Fruit fly (Drosophila melanogaster) whole organism, embryonic: ENCODE measurements around the gene CG11164.

Experiments
- Aef1 ChIP-seq: fragments of 200-800 bp; sonication (Bioruptor generic); IDR thresholded peaks from 3 replicates; pipeline ENCODE4 v1.3.6; 2022; ENCODE audit warnings: missing biosample characterization, missing genetic modification characterization
- CG10274 ChIP-seq: fragments of 200-800 bp; sonication (Bioruptor generic); optimal IDR thresholded peaks from 3 replicates; lab custom pipeline; 2017; ENCODE audit warnings: missing biosample characterization, mild to moderate bottlenecking, missing genetic modification characterization
- CG11247 ChIP-seq: fragments of 200-800 bp; sonication (Bioruptor generic); IDR thresholded peaks from 2 replicates; pipeline ENCODE4 v1.3.6; 2022; ENCODE audit warnings: missing biosample characterization, missing genetic modification characterization
- CG11398 ChIP-seq: fragments of 200-800 bp; sonication (Bioruptor generic); optimal IDR thresholded peaks from 2 replicates; lab custom pipeline; 2016; ENCODE audit warnings: missing biosample characterization, missing genetic modification characterization
- CG12104 ChIP-seq: fragments of 200-800 bp; sonication (Bioruptor generic); optimal IDR thresholded peaks from 3 replicates; lab custom pipeline; 2016; ENCODE audit warnings: missing biosample characterization, missing genetic modification characterization
- CG12236 ChIP-seq: fragments of 200-800 bp; sonication (Bioruptor generic); optimal IDR thresholded peaks from 2 replicates; lab custom pipeline; 2016; ENCODE audit warnings: missing biosample characterization, missing genetic modification characterization
- CG13296 ChIP-seq: fragments of 200-800 bp; sonication (Bioruptor generic); optimal IDR thresholded peaks from 3 replicates; lab custom pipeline; 2018; ENCODE audit warnings: missing biosample characterization, mild to moderate bottlenecking, missing genetic modification characterization
- CG1603 ChIP-seq: fragments of 200-800 bp; sonication (Bioruptor generic); optimal IDR thresholded peaks from 2 replicates; lab custom pipeline; 2019; ENCODE audit warnings: missing biosample characterization, mild to moderate bottlenecking, missing genetic modification characterization, moderate library complexity
- CG16815 ChIP-seq: fragments of 200-800 bp; sonication (Bioruptor generic); optimal IDR thresholded peaks from 3 replicates; lab custom pipeline; 2017; ENCODE audit warnings: missing biosample characterization, mild to moderate bottlenecking, missing genetic modification characterization
- CG17385 ChIP-seq: fragments of 200-800 bp; sonication (Bioruptor generic); optimal IDR thresholded peaks from 3 replicates; lab custom pipeline; 2018; ENCODE audit warnings: missing biosample characterization, mild to moderate bottlenecking, missing genetic modification characterization
- CG31441 ChIP-seq: fragments of 200-800 bp; sonication (Bioruptor generic); IDR thresholded peaks from 2 replicates; pipeline ENCODE4 v1.3.6; 2022; ENCODE audit warnings: missing biosample characterization, missing genetic modification characterization
- CG3995 ChIP-seq: fragments of 200-800 bp; sonication (Bioruptor generic); optimal IDR thresholded peaks from 3 replicates; lab custom pipeline; 2016; ENCODE audit warnings: missing biosample characterization, missing genetic modification characterization
- CG5180 ChIP-seq: fragments of 200-800 bp; sonication (Bioruptor generic); optimal IDR thresholded peaks from 3 replicates; lab custom pipeline; 2017; ENCODE audit warnings: missing biosample characterization, missing genetic modification characterization, mild to moderate bottlenecking, moderate library complexity, missing genetic modification reagents
- CG7271 ChIP-seq: fragments of 200-800 bp; sonication (Bioruptor generic); optimal IDR thresholded peaks from 2 replicates; lab custom pipeline; 2018; ENCODE audit warnings: missing biosample characterization, mild to moderate bottlenecking, missing genetic modification characterization, moderate library complexity
- CG7372 ChIP-seq: fragments of 200-800 bp; sonication (Bioruptor generic); IDR thresholded peaks from 2 replicates; pipeline ENCODE4 v1.3.6; 2022; ENCODE audit warnings: missing biosample characterization, missing genetic modification characterization
- CG7786 ChIP-seq: fragments of 200-800 bp; sonication (Bioruptor generic); optimal IDR thresholded peaks from 2 replicates; lab custom pipeline; 2016; ENCODE audit warnings: missing biosample characterization, missing genetic modification characterization
- CG8359 ChIP-seq: fragments of 200-800 bp; sonication (Bioruptor generic); optimal IDR thresholded peaks from 2 replicates; lab custom pipeline; 2017; ENCODE audit warnings: missing biosample characterization, mild to moderate bottlenecking, missing genetic modification characterization, borderline replicate concordance
- CHES-1-like ChIP-seq: fragments of 200-800 bp; sonication (Bioruptor generic); optimal IDR thresholded peaks from 2 replicates; lab custom pipeline; 2016; ENCODE audit warnings: missing biosample characterization, missing genetic modification characterization
- Dek ChIP-seq: fragments of 200-800 bp; sonication (Bioruptor generic); optimal IDR thresholded peaks from 3 replicates; lab custom pipeline; 2019; ENCODE audit warnings: missing biosample characterization, mild to moderate bottlenecking, missing genetic modification characterization, moderate library complexity
- Dp ChIP-seq: fragments of 200-800 bp; sonication (Bioruptor generic); optimal IDR thresholded peaks from 2 replicates; lab custom pipeline; 2018; ENCODE audit warnings: missing biosample characterization, mild to moderate bottlenecking, missing genetic modification characterization, moderate library complexity
- Drgx ChIP-seq: fragments of 200-800 bp; sonication (Bioruptor generic); IDR thresholded peaks from 2 replicates; pipeline ENCODE4 v1.3.6; 2022; ENCODE audit warnings: missing biosample characterization, missing genetic modification characterization
- Fer2 ChIP-seq: fragments of 200-800 bp; sonication (Bioruptor generic); optimal IDR thresholded peaks from 2 replicates; lab custom pipeline; 2018; ENCODE audit warnings: missing biosample characterization, mild to moderate bottlenecking, missing genetic modification characterization, moderate library complexity
- H2.0 ChIP-seq: fragments of 200-800 bp; sonication (Bioruptor generic); IDR thresholded peaks from 2 replicates; pipeline ENCODE4 v1.3.6; 2022; ENCODE audit warnings: missing biosample characterization, missing genetic modification characterization
- Hand ChIP-seq: fragments of 200-800 bp; sonication (Bioruptor generic); optimal IDR thresholded peaks from 2 replicates; lab custom pipeline; 2017; ENCODE audit warnings: mild to moderate bottlenecking, missing biosample characterization, missing genetic modification reagents, missing genetic modification characterization
- Hr51 ChIP-seq, 2 experiments: fragments of 200-800 bp; sonication (Bioruptor generic); optimal IDR thresholded peaks; 2 replicates in 1 of 2; 3 replicates in 1 of 2; lab custom pipeline; 2016 to 2018; ENCODE audit warnings: missing biosample characterization in 2 of 2, missing genetic modification characterization in 2 of 2, mild to moderate bottlenecking in 1 of 2, moderate library complexity in 1 of 2
- MESR4 ChIP-seq: fragments of 200-800 bp; sonication (Bioruptor generic); optimal IDR thresholded peaks from 2 replicates; lab custom pipeline; 2018; ENCODE audit warnings: missing biosample characterization, mild to moderate bottlenecking, missing genetic modification characterization, moderate library complexity
- Mes4 ChIP-seq: fragments of 200-800 bp; sonication (Bioruptor generic); optimal IDR thresholded peaks from 2 replicates; lab custom pipeline; 2016; ENCODE audit warnings: missing biosample characterization, missing genetic modification characterization
- NK7.1 ChIP-seq: fragments of 200-800 bp; sonication (Bioruptor generic); optimal IDR thresholded peaks from 3 replicates; lab custom pipeline; 2016; ENCODE audit warnings: missing biosample characterization, missing genetic modification characterization
- Nf-YC ChIP-seq: fragments of 200-800 bp; optimal IDR thresholded peaks from 3 replicates; lab custom pipeline; 2019; ENCODE audit warnings: missing biosample characterization, mild to moderate bottlenecking, missing genetic modification characterization, moderate library complexity
- Rfx ChIP-seq: fragments of 200-800 bp; sonication (Bioruptor generic); IDR thresholded peaks from 2 replicates; pipeline ENCODE4 v1.3.6; 2022; ENCODE audit warnings: missing biosample characterization, missing genetic modification characterization
- Sin3A ChIP-seq: fragments of >200 bp; optimal IDR thresholded peaks from 2 replicates; lab custom pipeline; 2018
- Sox100B ChIP-seq: fragments of 200-800 bp; sonication (Bioruptor generic); optimal IDR thresholded peaks from 3 replicates; lab custom pipeline; 2018; ENCODE audit warnings: missing biosample characterization, mild to moderate bottlenecking, missing genetic modification characterization
- Stat92E ChIP-seq, 3 experiments: fragments of >200 bp in 2 of 3; fragments of 200-800 bp in 1 of 3; sonication (Bioruptor generic) in 1 of 3; optimal IDR thresholded peaks; 2 replicates each; lab custom pipeline; 2017 to 2019; ENCODE audit warnings: missing biosample characterization in 3 of 3, missing genetic modification characterization in 3 of 3, mild to moderate bottlenecking in 1 of 3, moderate library complexity in 1 of 3
- Usf ChIP-seq: fragments of 200-800 bp; sonication (Bioruptor generic); optimal IDR thresholded peaks from 2 replicates; lab custom pipeline; 2017; ENCODE audit warnings: missing genotype, missing biosample characterization, missing genetic modification characterization
- bcd ChIP-seq: fragments of 200-800 bp; sonication (Bioruptor generic); optimal IDR thresholded peaks from 2 replicates; lab custom pipeline; 2017; ENCODE audit warnings: missing biosample characterization, mild to moderate bottlenecking, missing genetic modification characterization
- br ChIP-seq: fragments of >200 bp; optimal IDR thresholded peaks from 2 replicates; lab custom pipeline; 2017
- cg ChIP-seq: fragments of 200-800 bp; sonication (Bioruptor generic); optimal IDR thresholded peaks from 3 replicates; lab custom pipeline; 2019; ENCODE audit warnings: missing biosample characterization, mild to moderate bottlenecking, missing genetic modification characterization, moderate library complexity
- disco-r ChIP-seq: fragments of 200-800 bp; sonication (Bioruptor generic); optimal IDR thresholded peaks from 2 replicates; lab custom pipeline; 2016; ENCODE audit warnings: missing biosample characterization, missing genetic modification characterization
- dmrt11E ChIP-seq: fragments of 200-800 bp; sonication (Bioruptor generic); optimal IDR thresholded peaks from 3 replicates; lab custom pipeline; 2018; ENCODE audit warnings: missing biosample characterization, mild to moderate bottlenecking, missing genetic modification characterization, moderate library complexity
- fd3F ChIP-seq: fragments of 200-800 bp; sonication (Bioruptor generic); optimal IDR thresholded peaks from 2 replicates; lab custom pipeline; 2018; ENCODE audit warnings: missing biosample characterization, mild to moderate bottlenecking, missing genetic modification characterization, moderate library complexity
- gem ChIP-seq: fragments of 200-800 bp; sonication (Bioruptor generic); optimal IDR thresholded peaks from 2 replicates; lab custom pipeline; 2019; ENCODE audit warnings: missing biosample characterization, mild to moderate bottlenecking, missing genetic modification characterization, moderate library complexity
- ham ChIP-seq: fragments of 200-800 bp; sonication (Bioruptor generic); IDR thresholded peaks from 2 replicates; pipeline ENCODE4 v1.3.6; 2022; ENCODE audit warnings: missing biosample characterization, missing genetic modification characterization
- jumu ChIP-seq: fragments of 200-800 bp; sonication (Bioruptor generic); optimal IDR thresholded peaks from 3 replicates; lab custom pipeline; 2016; ENCODE audit warnings: missing biosample characterization, missing genetic modification characterization
- kay ChIP-seq: fragments of 200-800 bp; sonication (Bioruptor generic); optimal IDR thresholded peaks from 2 replicates; lab custom pipeline; 2016; ENCODE audit warnings: missing biosample characterization, missing genetic modification characterization
- tap ChIP-seq: fragments of 200-800 bp; optimal IDR thresholded peaks from 3 replicates; lab custom pipeline; 2019; ENCODE audit warnings: missing biosample characterization, mild to moderate bottlenecking, missing genetic modification characterization, moderate library complexity
- tio ChIP-seq: fragments of 200-800 bp; sonication (Bioruptor generic); optimal IDR thresholded peaks from 2 replicates; lab custom pipeline; 2017; ENCODE audit warnings: missing biosample characterization, missing genetic modification characterization, inconsistent platforms
- vfl ChIP-seq: fragments of 200-800 bp; sonication (Bioruptor generic); optimal IDR thresholded peaks from 2 replicates; lab custom pipeline; 2016; ENCODE audit warnings: missing biosample characterization, missing genetic modification characterization
- wdn ChIP-seq: fragments of 200-800 bp; sonication (Bioruptor generic); IDR thresholded peaks from 2 replicates; pipeline ENCODE4 v1.3.6; 2022; ENCODE audit warnings: missing biosample characterization, missing genetic modification characterization
- yki ChIP-seq: fragments of >200 bp; optimal IDR thresholded peaks from 3 replicates; lab custom pipeline; 2018
- zfh1 ChIP-seq: fragments of 200-800 bp; sonication (Bioruptor generic); IDR thresholded peaks from 3 replicates; pipeline ENCODE4 v1.3.6; 2022; ENCODE audit warnings: missing biosample characterization, missing genetic modification characterization

CG11164 gene

dm6 chrX:13641115-13641890 is 26.5 kb upstream of the CG11164 start (continued):
- peak; percentile 94 for TF ChIP-seq CG11398 (GFP tag; lab: Kevin White, UChicago)
- peak; percentile 94 for TF ChIP-seq Dek (tag; lab: Kevin White, UChicago)
- TF ChIP-seq gem = peak; percentile 95
- TF ChIP-seq Hand (GFP tag; lab: Kevin White, UChicago) = peak; percentile 74
- peak; percentile 89 for TF ChIP-seq Mes4 (GFP tag; lab: Kevin White, UChicago)
- peak; percentile 89 for TF ChIP-seq kay
- peak; percentile 92 for TF ChIP-seq wdn (GFP tag; lab: Robert Waterston, UW)
- TF ChIP-seq CG16815 (GFP tag; lab: Kevin White, UChicago) = peak; percentile 84
- TF ChIP-seq CG5180 (GFP tag; lab: Kevin White, UChicago) = peak; percentile 83
- TF ChIP-seq br (lab: Kevin White, UChicago) = no peak
- peak; percentile 96 for TF ChIP-seq Rfx (GFP tag; lab: Robert Waterston, UW)
- peak; percentile 87 for TF ChIP-seq disco-r
- TF ChIP-seq CG7271 (tag; lab: Kevin White, UChicago) = no peak
- peak; percentile 35 for TF ChIP-seq CG3995 (GFP tag; lab: Kevin White, UChicago)
- peak; percentile 70 for TF ChIP-seq CG8359 (GFP tag; lab: Kevin White, UChicago)
- peak; percentile 93 for TF ChIP-seq CG12236
- peak; percentile 91 for TF ChIP-seq CG17385
- TF ChIP-seq H2.0 (GFP tag; lab: Robert Waterston, UW) = peak; percentile 92
- peak; percentile 15 for TF ChIP-seq Dp
- TF ChIP-seq CG7786 = peak; percentile 94
- peak; percentile 88 for TF ChIP-seq Fer2 (tag; lab: Kevin White, UChicago)
- no peak for TF ChIP-seq Sin3A
- TF ChIP-seq CG7372 (GFP tag; lab: Robert Waterston, UW) = peak; percentile 88
- TF ChIP-seq Nf-YC = peak; percentile 46
- peak; percentile 79 for TF ChIP-seq NK7.1 (GFP tag; lab: Kevin White, UChicago)
- TF ChIP-seq CG1603 (tag; lab: Kevin White, UChicago) = peak; percentile 83
- TF ChIP-seq Usf = peak; percentile 75
- TF ChIP-seq Aef1 (GFP tag; lab: Robert Waterston, UW) = peak; percentile 91
- peak; percentile 89 for TF ChIP-seq CG12104 (GFP tag; lab: Kevin White, UChicago)
- TF ChIP-seq MESR4 (GFP tag; lab: Kevin White, UChicago) = peak; percentile 33
- TF ChIP-seq tap (tag; lab: Kevin White, UChicago) = peak; percentile 88
- peak; percentile 95 for TF ChIP-seq tio (GFP tag; lab: Kevin White, UChicago)
- peak; percentile 81 for TF ChIP-seq dmrt11E (tag; lab: Kevin White, UChicago)
- TF ChIP-seq CG31441 (GFP tag; lab: Robert Waterston, UW) = peak; percentile 87
- TF ChIP-seq zfh1 (GFP tag; lab: Robert Waterston, UW) = peak; percentile 92
- peak; percentile 90 for TF ChIP-seq ham (GFP tag; lab: Robert Waterston, UW)
- peak; percentile 93 for TF ChIP-seq Sox100B
- TF ChIP-seq fd3F (GFP tag; lab: Kevin White, UChicago) = peak; percentile 90
- TF ChIP-seq cg (GFP tag; lab: Kevin White, UChicago) = no peak
- TF ChIP-seq vfl (GFP tag; lab: Kevin White, UChicago) = peak; percentile 90
- peak; percentile 89 for TF ChIP-seq CG11247 (GFP tag; lab: Robert Waterston, UW)
- peak; percentile 95 for TF ChIP-seq jumu (GFP tag; lab: Kevin White, UChicago)
- no peak for TF ChIP-seq yki (lab: Kevin White, UChicago)
- peak; percentile 83 for TF ChIP-seq CG10274 (GFP tag; lab: Kevin White, UChicago)
- peak; percentile 93 for TF ChIP-seq Hr51 (GFP tag; optimal IDR thresholded peaks at IDR 0.05; lab: Kevin White, UChicago)
- peak; percentile 92 for TF ChIP-seq CG13296 (GFP tag; lab: Kevin White, UChicago)
- TF ChIP-seq bcd (GFP tag; lab: Kevin White, UChicago) = peak; percentile 92
- peak; percentile 90 for TF ChIP-seq Drgx (GFP tag; lab: Robert Waterston, UW)
- no peak for TF ChIP-seq Stat92E (GFP tag; optimal IDR thresholded peaks at IDR 0.05; lab: Kevin White, UChicago)
- peak; percentile 96 for TF ChIP-seq CHES-1-like (GFP tag; lab: Kevin White, UChicago)
